Fruit fly (Drosophila melanogaster): ENCODE data around the gene Agpat4.
A peak's percentile ranks its signal among the peaks of the same experiment; 100 is the strongest.

Agpat4 gene

dm6 chr3L:16408609-16409439 lies 27.5 kb upstream of the Agpat4 start (continued):
- TF ChIP-seq Ets21C (GFP tag; optimal IDR thresholded peaks at IDR 0.05) (peak; percentile 32), svp (GFP tag) (no peak), CG11294 (GFP tag; IDR thresholded peaks at IDR 0.05) (peak; percentile 58; the same call in 1 of the 2 replicates), salr (GFP tag; optimal IDR thresholded peaks at IDR 0.05) (peak; percentile 56 to 66), achi (GFP tag; optimal IDR thresholded peaks at IDR 0.05) (peak; percentile 8), Eip78C (GFP tag) (peak; percentile 91), ss (GFP tag; optimal IDR thresholded peaks at IDR 0.05) (peak; percentile 56 to 64), CG11762 (GFP tag; optimal IDR thresholded peaks at IDR 0.05; ENCODE audit: insufficient read depth) (peak; percentile 6), Sox102F (GFP tag; optimal IDR thresholded peaks at IDR 0.05) (peak; percentile 78), acj6 (GFP tag; optimal IDR thresholded peaks at IDR 0.05) (peak; percentile 58), CG6276 (GFP tag; optimal IDR thresholded peaks at IDR 0.05) (peak; percentile 58), Lpt (GFP tag; optimal IDR thresholded peaks at IDR 0.05) (peak; percentile 72), CG31627 (GFP tag; optimal IDR thresholded peaks at IDR 0.05) (peak; percentile 55), spab (GFP tag; optimal IDR thresholded peaks at IDR 0.05) (peak; percentile 30), CG9139 (GFP tag; optimal IDR thresholded peaks at IDR 0.05) (peak; percentile 57), Eip93F (GFP tag; optimal IDR thresholded peaks at IDR 0.05) (no peak), CG10631 (GFP tag; optimal IDR thresholded peaks at IDR 0.05) (peak; percentile 64), Hr4 (GFP tag; optimal IDR thresholded peaks at IDR 0.05) (peak; percentile 68), CG8319 (GFP tag; optimal IDR thresholded peaks at IDR 0.05) (no peak), fkh (GFP tag; optimal IDR thresholded peaks at IDR 0.05) (peak; percentile 68), CG11902 (GFP tag; optimal IDR thresholded peaks at IDR 0.05) (no peak), net (GFP tag; optimal IDR thresholded peaks at IDR 0.05) (peak; percentile 67), Met (GFP tag; optimal IDR thresholded peaks at IDR 0.05) (peak; percentile 64), Blimp-1 (GFP tag; optimal IDR thresholded peaks at IDR 0.05) (peak; percentile 37), fd59A (GFP tag; optimal IDR thresholded peaks at IDR 0.05) (peak; percentile 57), Sox15 (GFP tag; optimal IDR thresholded peaks at IDR 0.05) (peak; percentile 24), Ets96B (tag; optimal IDR thresholded peaks at IDR 0.05) (peak; percentile 49), cyc (GFP tag; optimal IDR thresholded peaks at IDR 0.05) (peak; percentile 49)

dm6 chr3L:16407815-16408608 lies 26.6 kb upstream of the Agpat4 start:
- TF ChIP-seq svp (GFP tag) (peak; percentile 75), vri (GFP tag; optimal IDR thresholded peaks at IDR 0.05) (no peak), OdsH (GFP tag; optimal IDR thresholded peaks at IDR 0.05) (no peak), CG3919 (GFP tag; optimal IDR thresholded peaks at IDR 0.05) (no peak), eg (GFP tag; IDR thresholded peaks at IDR 0.05) (no peak), CG10631 (GFP tag; optimal IDR thresholded peaks at IDR 0.05) (peak; percentile 40), Sox15 (GFP tag; optimal IDR thresholded peaks at IDR 0.05) (no peak), Hr39 (GFP tag; optimal IDR thresholded peaks at IDR 0.05) (no peak)

dm6 chr3L:16402253-16402652 lies 20.9 kb upstream of the Agpat4 start:
- no peak for TF ChIP-seq CG11294 (GFP tag; IDR thresholded peaks at IDR 0.05)
- TF ChIP-seq svp (GFP tag), result peak; percentile 60

dm6 chr3L:16400175-16400574 lies 18.8 kb upstream of the Agpat4 start, which contains the start of gene CG44836:
TSS of gene CG44836 (minus strand) at chr3L:16400275.
- no peak for TF ChIP-seq Sox15 (GFP tag; optimal IDR thresholded peaks at IDR 0.05)
- no peak for TF ChIP-seq CG34406 (GFP tag; optimal IDR thresholded peaks at IDR 0.05)
- TF ChIP-seq CG11902 (GFP tag; optimal IDR thresholded peaks at IDR 0.05), result no peak
- no peak for TF ChIP-seq dsx (GFP tag; optimal IDR thresholded peaks at IDR 0.05; ENCODE audit: poor library complexity, severe bottlenecking)
- TF ChIP-seq CG10631 (GFP tag; optimal IDR thresholded peaks at IDR 0.05), result no peak
- no peak for TF ChIP-seq CG8632 (GFP tag; optimal IDR thresholded peaks at IDR 0.05)
- no peak for TF ChIP-seq lz (GFP tag; optimal IDR thresholded peaks at IDR 0.05)
- no peak for TF ChIP-seq CG10669 (GFP tag; optimal IDR thresholded peaks at IDR 0.05)
- TF ChIP-seq CG11762 (GFP tag; optimal IDR thresholded peaks at IDR 0.05; ENCODE audit: insufficient read depth), result no peak
- no peak for TF ChIP-seq svp (GFP tag)
- no peak for TF ChIP-seq Sox102F (GFP tag; optimal IDR thresholded peaks at IDR 0.05)
- no peak for TF ChIP-seq CG6792 (GFP tag; optimal IDR thresholded peaks at IDR 0.05)
- no peak for TF ChIP-seq Hr38 (GFP tag; optimal IDR thresholded peaks at IDR 0.05)
- TF ChIP-seq CG7368 (GFP tag; optimal IDR thresholded peaks at IDR 0.05), result no peak
- TF ChIP-seq Blimp-1 (GFP tag; optimal IDR thresholded peaks at IDR 0.05), result no peak
- TF ChIP-seq CG16779 (tag; optimal IDR thresholded peaks at IDR 0.05), result no peak
- TF ChIP-seq salr (GFP tag; optimal IDR thresholded peaks at IDR 0.05), result no peak

All from whole organism, prepupa.